Worm (Caenorhabditis elegans): ENCODE results near the gene M163.8.

Gene M163.8

ce11 chrX:14476625-14477257 is 8.2 kb upstream of the M163.8 start:
- TF ChIP-seq sem-2 (GFP tag; optimal IDR thresholded peaks at IDR 0.05) (no peak), zip-8 (tag; optimal IDR thresholded peaks at IDR 0.05) (peak; percentile 51)

- TF ChIP-seq lin-13 (tag; optimal IDR thresholded peaks at IDR 0.05) = no peak
- TF ChIP-seq ces-1 (GFP tag; optimal IDR thresholded peaks at IDR 0.05) = no peak
- TF ChIP-seq ceh-83 (GFP tag; optimal IDR thresholded peaks at IDR 0.05) = no peak
- TF ChIP-seq elt-1 (tag; optimal IDR thresholded peaks at IDR 0.05; ENCODE audit: borderline replicate concordance, insufficient read depth) = no peak
- TF ChIP-seq sem-2 (GFP tag; optimal IDR thresholded peaks at IDR 0.05) = no peak
- no peak for TF ChIP-seq lin-32 (GFP tag; optimal IDR thresholded peaks at IDR 0.05)
These were observed 7.6 kb upstream of the M163.8 start for ce11 chrX:14477338-14477737.

ce11 chrX:14478193-14478592 is 6.7 kb upstream of the M163.8 start:
- TF ChIP-seq drap-1 (GFP tag; optimal IDR thresholded peaks at IDR 0.05) (no peak), hlh-1 (tag; optimal IDR thresholded peaks at IDR 0.05) (no peak), elt-1 (tag; optimal IDR thresholded peaks at IDR 0.05; ENCODE audit: borderline replicate concordance, insufficient read depth) (no peak), elt-3 (tag; optimal IDR thresholded peaks at IDR 0.05) (no peak), nhr-28 (tag; optimal IDR thresholded peaks at IDR 0.05) (no peak), ceh-83 (GFP tag; optimal IDR thresholded peaks at IDR 0.05) (no peak), ceh-43 (GFP tag; optimal IDR thresholded peaks at IDR 0.05) (no peak), mab-5 (tag; optimal IDR thresholded peaks at IDR 0.05) (no peak), ham-2 (GFP tag; optimal IDR thresholded peaks at IDR 0.05) (no peak), lin-32 (GFP tag; optimal IDR thresholded peaks at IDR 0.05) (no peak), ztf-11 (tag; optimal IDR thresholded peaks at IDR 0.05) (no peak), lin-13 (tag; optimal IDR thresholded peaks at IDR 0.05) (no peak), tbx-8 (GFP tag; optimal IDR thresholded peaks at IDR 0.05) (no peak), nhr-237 (tag; optimal IDR thresholded peaks at IDR 0.05) (no peak), snpc-4 (tag; optimal IDR thresholded peaks at IDR 0.05) (no peak), nhr-76 (tag; optimal IDR thresholded peaks at IDR 0.05) (no peak), unc-39 (tag; optimal IDR thresholded peaks at IDR 0.05) (no peak), sptf-1 (tag; optimal IDR thresholded peaks at IDR 0.05) (no peak), mls-2 (tag; optimal IDR thresholded peaks at IDR 0.05) (no peak), flh-1 (GFP tag; optimal IDR thresholded peaks at IDR 0.05) (no peak)

- TF ChIP-seq nhr-76 (tag; optimal IDR thresholded peaks at IDR 0.05) = no peak
- TF ChIP-seq unc-120 (tag; optimal IDR thresholded peaks at IDR 0.05; ENCODE audit: poor library complexity, severe bottlenecking) = peak; percentile 55
- no peak for TF ChIP-seq nhr-2 (tag; optimal IDR thresholded peaks at IDR 0.05)
- TF ChIP-seq mls-2 (tag; optimal IDR thresholded peaks at IDR 0.05) = no peak
These were observed 6.0 kb upstream of the M163.8 start, which contains the start of gene M163.11 for ce11 chrX:14478743-14479428. TSS of gene M163.11 (plus strand) at chrX:14479378.

- TF ChIP-seq ham-2 (GFP tag; optimal IDR thresholded peaks at IDR 0.05) (peak; percentile 57), lin-32 (GFP tag; optimal IDR thresholded peaks at IDR 0.05) (no peak), lsy-2 (tag; optimal IDR thresholded peaks at IDR 0.05) (peak; percentile 59), cnd-1 (tag; optimal IDR thresholded peaks at IDR 0.05) (peak; percentile 7), M03D4.4 (tag; optimal IDR thresholded peaks at IDR 0.05) (peak; percentile 75), ces-1 (GFP tag; optimal IDR thresholded peaks at IDR 0.05) (peak; percentile 18), unc-62 (GFP tag; optimal IDR thresholded peaks at IDR 0.05) (peak; percentile 8), elt-1 (tag; optimal IDR thresholded peaks at IDR 0.05; ENCODE audit: borderline replicate concordance, insufficient read depth) (no peak), drap-1 (GFP tag; optimal IDR thresholded peaks at IDR 0.05) (peak; percentile 55), ceh-83 (GFP tag; optimal IDR thresholded peaks at IDR 0.05) (no peak), nhr-237 (tag; optimal IDR thresholded peaks at IDR 0.05) (no peak), zip-8 (tag; optimal IDR thresholded peaks at IDR 0.05) (no peak), unc-120 (tag; optimal IDR thresholded peaks at IDR 0.05; ENCODE audit: poor library complexity, severe bottlenecking) (peak; percentile 41), ceh-39 (tag; optimal IDR thresholded peaks at IDR 0.05) (no peak), sem-2 (GFP tag; optimal IDR thresholded peaks at IDR 0.05) (no peak), mls-2 (tag; optimal IDR thresholded peaks at IDR 0.05) (peak; percentile 5), hlh-1 (tag; optimal IDR thresholded peaks at IDR 0.05) (peak; percentile 37), mep-1 (tag; optimal IDR thresholded peaks at IDR 0.05) (peak; percentile 34), sptf-1 (tag; optimal IDR thresholded peaks at IDR 0.05) (peak; percentile 80), mab-5 (tag; optimal IDR thresholded peaks at IDR 0.05) (no peak), lin-13 (tag; optimal IDR thresholded peaks at IDR 0.05) (peak; percentile 82), tbx-8 (GFP tag; optimal IDR thresholded peaks at IDR 0.05) (no peak), pha-4 (tag; optimal IDR thresholded peaks at IDR 0.05) (peak; percentile 30)
These were observed 4.7 kb upstream of the M163.8 start, which contains the start of gene gfi-3 for ce11 chrX:14480248-14480647. TSS of gene gfi-3 (plus strand) at chrX:14480572.

All from whole organism, mixed stage, embryonic.